Fruit fly (Drosophila melanogaster): ENCODE results near the gene Tak1.

Gene Tak1

dm6 chrX:20501040-20501609 is 23.6 kb downstream of the Tak1 start (continued):
- no peak for TF ChIP-seq CG16813 (GFP tag; IDR thresholded peaks at IDR 0.05; ENCODE audit: partially characterized antibody)
- no peak for TF ChIP-seq CG42726 (GFP tag; IDR thresholded peaks at IDR 0.05; ENCODE audit: partially characterized antibody)
- no peak for TF ChIP-seq CG11093 (GFP tag; IDR thresholded peaks at IDR 0.05)
- no peak for TF ChIP-seq Trl (optimal IDR thresholded peaks at IDR 0.05)
- peak; percentile 39 for TF ChIP-seq Trl (GFP tag; optimal IDR thresholded peaks at IDR 0.05)
- peak; percentile 23; the same call in 1 of the 2 replicates for TF ChIP-seq sob (GFP tag; IDR thresholded peaks at IDR 0.05)
- TF ChIP-seq lov (optimal IDR thresholded peaks at IDR 0.05), result no peak
- TF ChIP-seq lov (GFP tag; IDR thresholded peaks at IDR 0.05), result 0 out of 3 replicates have a peak, but pooled peaks have one; percentile 14
- no peak for TF ChIP-seq C15 (GFP tag; IDR thresholded peaks at IDR 0.05)
- no peak for TF ChIP-seq klu (GFP tag; IDR thresholded peaks at IDR 0.05)
- TF ChIP-seq GATAe (GFP tag; conservative IDR thresholded peaks at IDR 0.05), result no peak
- TF ChIP-seq prd (optimal IDR thresholded peaks at IDR 0.05), result no peak
- TF ChIP-seq prd (GFP tag; IDR thresholded peaks at IDR 0.05), result peak; percentile 51; the same call in 1 of the 3 replicates
- no peak for TF ChIP-seq en (GFP tag; optimal IDR thresholded peaks at IDR 0.05)
- TF ChIP-seq chif (GFP tag; optimal IDR thresholded peaks at IDR 0.05), result peak; percentile 25 to 35
- peak; percentile 4 for TF ChIP-seq psq (GFP tag; optimal IDR thresholded peaks at IDR 0.05)
- no peak for TF ChIP-seq CG13624 (GFP tag; optimal IDR thresholded peaks at IDR 0.05)
- TF ChIP-seq emc (GFP tag; optimal IDR thresholded peaks at IDR 0.05), result no peak
- TF ChIP-seq HLH54F (GFP tag; optimal IDR thresholded peaks at IDR 0.05), result no peak
- TF ChIP-seq CG10209 (GFP tag; optimal IDR thresholded peaks at IDR 0.05), result no peak
- TF ChIP-seq Deaf1 (tag; optimal IDR thresholded peaks at IDR 0.05), result no peak
- no peak for TF ChIP-seq Asciz (GFP tag; optimal IDR thresholded peaks at IDR 0.05)
- TF ChIP-seq CG4328 (GFP tag; optimal IDR thresholded peaks at IDR 0.05), result no peak
- peak; percentile 4 for TF ChIP-seq NfI (GFP tag; optimal IDR thresholded peaks at IDR 0.05)
- TF ChIP-seq z (GFP tag; IDR thresholded peaks at IDR 0.05), result no peak
- TF ChIP-seq otp (GFP tag; IDR thresholded peaks at IDR 0.05), result 0 out of 3 replicates have a peak, but pooled peaks have one; percentile 27
- TF ChIP-seq crp (GFP tag; optimal IDR thresholded peaks at IDR 0.05), result no peak
- TF ChIP-seq CG11504 (tag; optimal IDR thresholded peaks at IDR 0.05), result peak; percentile 24
- TF ChIP-seq pzg (GFP tag; optimal IDR thresholded peaks at IDR 0.05), result no peak
- peak; percentile 17 for TF ChIP-seq CG18599 (GFP tag; optimal IDR thresholded peaks at IDR 0.05)
- TF ChIP-seq Camta (GFP tag; optimal IDR thresholded peaks at IDR 0.05), result peak; percentile 8
- peak; percentile 34; the same call in 1 of the 2 replicates for TF ChIP-seq Rx (GFP tag; IDR thresholded peaks at IDR 0.05)
- peak; percentile 44 for TF ChIP-seq CG12391 (tag; optimal IDR thresholded peaks at IDR 0.05)
- no peak for TF ChIP-seq CG14667 (GFP tag; IDR thresholded peaks at IDR 0.05)
- peak; percentile 48; the same call in 1 of the 2 replicates for TF ChIP-seq CG31441 (GFP tag; IDR thresholded peaks at IDR 0.05)
- no peak for TF ChIP-seq CG11696 (GFP tag; IDR thresholded peaks at IDR 0.05)
- peak; percentile 20; the same call in 1 of the 2 replicates for TF ChIP-seq CG32532 (GFP tag; IDR thresholded peaks at IDR 0.05)
- TF ChIP-seq salm (tag; optimal IDR thresholded peaks at IDR 0.05), result no peak
- no peak for TF ChIP-seq CG18764 (GFP tag; optimal IDR thresholded peaks at IDR 0.05)
- TF ChIP-seq Dek (tag; optimal IDR thresholded peaks at IDR 0.05), result no peak
- TF ChIP-seq ci (GFP tag; IDR thresholded peaks at IDR 0.05), result 0 out of 3 replicates have a peak, but pooled peaks have one; percentile 47
- TF ChIP-seq CG18011 (GFP tag; optimal IDR thresholded peaks at IDR 0.05), result no peak
- TF ChIP-seq Dbx (GFP tag; IDR thresholded peaks at IDR 0.05), result no peak
- TF ChIP-seq CG33213 (GFP tag; optimal IDR thresholded peaks at IDR 0.05), result no peak
- TF ChIP-seq ems (GFP tag; optimal IDR thresholded peaks at IDR 0.05), result no peak
- TF ChIP-seq MBD-R2 (GFP tag; IDR thresholded peaks at IDR 0.05), result no peak
- no peak for TF ChIP-seq dati (GFP tag; IDR thresholded peaks at IDR 0.05)
- TF ChIP-seq nom (GFP tag; optimal IDR thresholded peaks at IDR 0.05), result peak; percentile 76
- TF ChIP-seq seq (GFP tag; IDR thresholded peaks at IDR 0.05), result 0 out of 2 replicates have a peak, but pooled peaks have one; percentile 29
- no peak for TF ChIP-seq nerfin-1 (tag; optimal IDR thresholded peaks at IDR 0.05)
- TF ChIP-seq CG5180 (GFP tag; optimal IDR thresholded peaks at IDR 0.05), result no peak
